Worm (Caenorhabditis elegans) whole organism, L1 larva: ENCODE measurements around the gene W09D6.4.
A peak's percentile ranks its signal among the peaks of the same experiment; 100 is the strongest.

Source experiments
- efl-1 ChIP-seq, 4 experiments: fragments of 150-350 bp; optimal IDR thresholded peaks in 3 of 4; peaks in 1 of 4; 1 replicate in 1 of 4; 2 replicates in 3 of 4; lab custom pipeline; 2014; ENCODE audit warnings: missing biosample characterization in 2 of 4, missing genetic modification characterization in 2 of 4, missing genetic modification reagents in 2 of 4
- ets-5 ChIP-seq: fragments of 200-800 bp; sonication (Bioruptor generic); IDR thresholded peaks from 2 replicates; pipeline ENCODE4 v1.3.6; 2022; ENCODE audit warnings: missing genetic modification characterization, missing compliant biosample characterization
- hpl-2 ChIP-seq: fragments of 150-350 bp; optimal IDR thresholded peaks from 2 replicates; lab custom pipeline; 2014; ENCODE audit warnings: missing biosample characterization, missing genetic modification reagents, missing genetic modification characterization
- lir-3 ChIP-seq: sonication (generic microtip); optimal IDR thresholded peaks from 2 replicates; lab custom pipeline; 2016; ENCODE audit warnings: mild to moderate bottlenecking, missing genetic modification characterization, moderate library complexity, missing compliant biosample characterization; ENCODE audit not compliant: poor library complexity
- nhr-12 ChIP-seq: sonication (generic microtip); optimal IDR thresholded peaks from 2 replicates; lab custom pipeline; 2017; ENCODE audit warnings: missing biosample characterization, missing genetic modification characterization
- rnt-1 ChIP-seq: sonication (generic microtip); optimal IDR thresholded peaks from 2 replicates; lab custom pipeline; 2016; ENCODE audit warnings: mild to moderate bottlenecking, missing genetic modification characterization, moderate library complexity, missing compliant biosample characterization
- snpc-4 ChIP-seq: fragments of 150-350 bp; optimal IDR thresholded peaks from 2 replicates; lab custom pipeline; 2014; ENCODE audit warnings: missing biosample characterization, missing genetic modification characterization
- tlp-1 ChIP-seq: fragments of 150-350 bp; optimal IDR thresholded peaks from 2 replicates; lab custom pipeline; 2014; ENCODE audit warnings: missing biosample characterization, missing genetic modification characterization
- unc-62 ChIP-seq: fragments of 150-350 bp; optimal IDR thresholded peaks from 2 replicates; lab custom pipeline; 2014; ENCODE audit warnings: missing biosample characterization, missing genetic modification reagents, missing genetic modification characterization

DNA sequence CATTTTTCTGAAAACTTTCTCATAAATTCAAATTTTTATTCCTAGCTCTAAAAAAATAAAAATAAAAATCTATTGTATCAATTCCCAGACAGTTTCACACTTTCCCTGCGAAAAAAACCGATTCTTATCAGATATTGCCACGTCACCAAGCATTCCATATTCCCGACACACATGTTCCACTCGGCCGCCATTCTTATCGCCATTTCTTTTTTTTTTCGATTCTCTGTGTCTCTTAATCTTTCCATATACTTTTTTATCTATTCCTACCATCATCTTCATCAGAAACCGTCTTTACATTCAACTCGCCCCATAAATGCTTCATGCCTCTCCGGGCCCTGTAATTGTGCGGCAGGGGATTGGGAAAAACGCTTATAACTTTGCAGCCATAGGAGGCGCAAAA, 7.9 kb downstream of the W09D6.4 start:
- no peak for TF ChIP-seq nhr-12 (tag; lab: Kevin White, UChicago)
- TF ChIP-seq tlp-1 (tag; lab: Kevin White, UChicago): no peak
- TF ChIP-seq efl-1 (optimal IDR thresholded peaks at IDR 0.05; lab: Kevin White, UChicago): no peak
- TF ChIP-seq efl-1 (GFP tag; optimal IDR thresholded peaks at IDR 0.05 in 1 of 2; lab: Kevin White, UChicago): peak in 1 of 2 experiments; percentile 68
- no peak for TF ChIP-seq hpl-2 (GFP tag; lab: Kevin White, UChicago)
- TF ChIP-seq lir-3 (tag; lab: Kevin White, UChicago): no peak
- TF ChIP-seq rnt-1 (tag; lab: Kevin White, UChicago): no peak
- TF ChIP-seq unc-62 (GFP tag; lab: Kevin White, UChicago): no peak
- no peak for TF ChIP-seq ets-5 (GFP tag; lab: Robert Waterston, UW)
- TF ChIP-seq snpc-4 (tag; lab: Kevin White, UChicago): no peak
